Worm (Caenorhabditis elegans) whole organism, L1 larva: Measurements from ENCODE around the gene sulp-3.

Experiments used
- C04F5.9 ChIP-seq: sonication (generic microtip); optimal IDR thresholded peaks from 2 replicates; lab custom pipeline; 2016; ENCODE audit warnings: missing genetic modification characterization, missing compliant biosample characterization
- Y116A8C.19 ChIP-seq: sonication (generic microtip); optimal IDR thresholded peaks from 2 replicates; lab custom pipeline; 2016; ENCODE audit warnings: missing compliant biosample characterization, missing genetic modification characterization, borderline replicate concordance
- blmp-1 ChIP-seq: fragments of 150-350 bp; optimal IDR thresholded peaks from 2 replicates; lab custom pipeline; 2014; ENCODE audit warnings: missing biosample characterization, missing genetic modification characterization
- ceh-8 ChIP-seq: fragments of 200-800 bp; sonication (Bioruptor generic); optimal IDR thresholded peaks from 2 replicates; lab custom pipeline; 2018; ENCODE audit warnings: mild to moderate bottlenecking, missing genetic modification characterization, moderate library complexity, missing compliant biosample characterization
- ceh-88 ChIP-seq: fragments of 200-800 bp; sonication (Bioruptor generic); IDR thresholded peaks from 2 replicates; pipeline ENCODE4 v1.3.6; 2022; ENCODE audit warnings: missing genetic modification characterization, missing compliant biosample characterization
- ceh-90 ChIP-seq: sonication (generic microtip); optimal IDR thresholded peaks from 2 replicates; lab custom pipeline; 2016; ENCODE audit warnings: missing genetic modification characterization, missing compliant biosample characterization
- efl-1 ChIP-seq, 4 experiments: fragments of 150-350 bp; optimal IDR thresholded peaks in 3 of 4; peaks in 1 of 4; 1 replicate in 1 of 4; 2 replicates in 3 of 4; lab custom pipeline; 2014; ENCODE audit warnings: missing biosample characterization in 2 of 4, missing genetic modification characterization in 2 of 4, missing genetic modification reagents in 2 of 4
- efl-3 ChIP-seq: fragments of 200-800 bp; sonication (Bioruptor generic); optimal IDR thresholded peaks from 2 replicates; lab custom pipeline; 2018; ENCODE audit warnings: mild to moderate bottlenecking, missing genetic modification characterization, missing compliant biosample characterization
- egl-27 ChIP-seq, 2 experiments: fragments of 150-350 bp in 1 of 2; sonication (generic microtip); optimal IDR thresholded peaks; 3 replicates each; lab custom pipeline; 2017 to 2018; ENCODE audit warnings: missing biosample characterization in 2 of 2, missing genetic modification characterization in 2 of 2, missing genetic modification reagents in 2 of 2
- elt-2 ChIP-seq: sonication (generic microtip); optimal IDR thresholded peaks from 2 replicates; lab custom pipeline; 2016; ENCODE audit warnings: missing genetic modification characterization, mild to moderate bottlenecking, inconsistent platforms, missing compliant biosample characterization, missing genetic modification reagents
- ets-5 ChIP-seq: fragments of 200-800 bp; sonication (Bioruptor generic); IDR thresholded peaks from 2 replicates; pipeline ENCODE4 v1.3.6; 2022; ENCODE audit warnings: missing genetic modification characterization, missing compliant biosample characterization
- fkh-10 ChIP-seq: sonication (generic microtip); optimal IDR thresholded peaks from 2 replicates; lab custom pipeline; 2017; ENCODE audit warnings: missing biosample characterization, missing genetic modification reagents, missing genetic modification characterization
- fkh-4 ChIP-seq: sonication (generic microtip); optimal IDR thresholded peaks from 2 replicates; lab custom pipeline; 2016; ENCODE audit warnings: missing compliant biosample characterization, missing genetic modification characterization, borderline replicate concordance
- fkh-8 ChIP-seq: sonication (generic microtip); optimal IDR thresholded peaks from 2 replicates; lab custom pipeline; 2016; ENCODE audit warnings: mild to moderate bottlenecking, missing genetic modification characterization, missing compliant biosample characterization
- grh-1 ChIP-seq: fragments of 200-800 bp; sonication (Bioruptor generic); IDR thresholded peaks from 2 replicates; pipeline ENCODE4 v1.3.6; 2022; ENCODE audit warnings: missing genetic modification reagents, missing genetic modification characterization, missing compliant biosample characterization
- hlh-4 ChIP-seq: sonication (generic microtip); optimal IDR thresholded peaks from 2 replicates; lab custom pipeline; 2016; ENCODE audit warnings: mild to moderate bottlenecking, missing genetic modification characterization, missing compliant biosample characterization
- hpl-2 ChIP-seq: fragments of 150-350 bp; optimal IDR thresholded peaks from 2 replicates; lab custom pipeline; 2014; ENCODE audit warnings: missing biosample characterization, missing genetic modification reagents, missing genetic modification characterization
- irx-1 ChIP-seq: sonication (generic microtip); optimal IDR thresholded peaks from 2 replicates; lab custom pipeline; 2016; ENCODE audit warnings: missing genetic modification characterization, missing compliant biosample characterization
- lin-14 ChIP-seq: fragments of 200-800 bp; sonication (Bioruptor generic); optimal IDR thresholded peaks from 2 replicates; lab custom pipeline; 2018; ENCODE audit warnings: mild to moderate bottlenecking, missing genetic modification characterization, moderate library complexity, missing compliant biosample characterization
- lin-35 ChIP-seq, 2 experiments: fragments of 150-350 bp; optimal IDR thresholded peaks; 2 replicates each; lab custom pipeline; 2014; ENCODE audit warnings: missing biosample characterization in 2 of 2, missing genetic modification characterization in 2 of 2, missing genetic modification reagents in 2 of 2
- nhr-12 ChIP-seq: sonication (generic microtip); optimal IDR thresholded peaks from 2 replicates; lab custom pipeline; 2017; ENCODE audit warnings: missing biosample characterization, missing genetic modification characterization
- nhr-19 ChIP-seq: fragments of 200-800 bp; sonication (Bioruptor generic); conservative IDR thresholded peaks from 2 replicates; pipeline ENCODE4 v1.3.6; 2022; ENCODE audit warnings: missing genetic modification characterization, missing compliant biosample characterization
- nhr-20 ChIP-seq: sonication (generic microtip); optimal IDR thresholded peaks from 2 replicates; lab custom pipeline; 2016; ENCODE audit warnings: mild to moderate bottlenecking, missing genetic modification characterization, missing compliant biosample characterization
- nhr-237 ChIP-seq: fragments of 150-350 bp; optimal IDR thresholded peaks from 2 replicates; lab custom pipeline; 2014; ENCODE audit warnings: missing biosample characterization, missing genetic modification characterization
- nhr-47 ChIP-seq: sonication (generic microtip); optimal IDR thresholded peaks from 2 replicates; lab custom pipeline; 2016; ENCODE audit warnings: mild to moderate bottlenecking, missing genetic modification characterization, moderate library complexity, missing compliant biosample characterization
- nhr-71 ChIP-seq: sonication (generic microtip); optimal IDR thresholded peaks from 2 replicates; lab custom pipeline; 2016; ENCODE audit warnings: mild to moderate bottlenecking, missing genetic modification characterization, moderate library complexity, missing compliant biosample characterization
- nhr-84 ChIP-seq: sonication (generic microtip); optimal IDR thresholded peaks from 2 replicates; lab custom pipeline; 2017; ENCODE audit warnings: missing biosample characterization, missing genetic modification characterization
- nhr-85 ChIP-seq: sonication (generic microtip); peaks from one replicate; lab custom pipeline; 2016; ENCODE audit warnings: missing genetic modification characterization, inconsistent platforms, missing compliant biosample characterization
- pqm-1 ChIP-seq: sonication (generic microtip); optimal IDR thresholded peaks from 3 replicates; lab custom pipeline; 2017; ENCODE audit warnings: missing biosample characterization, missing genetic modification characterization
- rnt-1 ChIP-seq: sonication (generic microtip); optimal IDR thresholded peaks from 2 replicates; lab custom pipeline; 2016; ENCODE audit warnings: mild to moderate bottlenecking, missing genetic modification characterization, moderate library complexity, missing compliant biosample characterization
- skn-1 ChIP-seq: fragments of 150-350 bp; optimal IDR thresholded peaks from 2 replicates; lab custom pipeline; 2014; ENCODE audit warnings: missing biosample characterization, missing genetic modification characterization
- snpc-4 ChIP-seq: fragments of 150-350 bp; optimal IDR thresholded peaks from 2 replicates; lab custom pipeline; 2014; ENCODE audit warnings: missing biosample characterization, missing genetic modification characterization
- snu-23 ChIP-seq: sonication (generic microtip); optimal IDR thresholded peaks from 2 replicates; lab custom pipeline; 2016; ENCODE audit warnings: missing genetic modification characterization, missing compliant biosample characterization
- swsn-7 ChIP-seq: sonication (generic microtip); optimal IDR thresholded peaks from 2 replicates; lab custom pipeline; 2016; ENCODE audit warnings: missing genetic modification characterization, missing compliant biosample characterization
- unc-62 ChIP-seq: fragments of 150-350 bp; optimal IDR thresholded peaks from 2 replicates; lab custom pipeline; 2014; ENCODE audit warnings: missing biosample characterization, missing genetic modification reagents, missing genetic modification characterization
- unc-98 ChIP-seq: fragments of 200-800 bp; sonication (Bioruptor generic); IDR thresholded peaks from 2 replicates; pipeline ENCODE4 v1.3.6; 2022; ENCODE audit warnings: missing genetic modification characterization, missing compliant biosample characterization
- vab-15 ChIP-seq: sonication (generic microtip); optimal IDR thresholded peaks from 2 replicates; lab custom pipeline; 2017; ENCODE audit warnings: missing genotype, mild to moderate bottlenecking, missing genetic modification characterization, missing compliant biosample characterization
- zip-4 ChIP-seq: fragments of 200-800 bp; sonication (Bioruptor generic); optimal IDR thresholded peaks from 2 replicates; lab custom pipeline; 2018; ENCODE audit warnings: mild to moderate bottlenecking, missing genetic modification characterization, moderate library complexity, missing compliant biosample characterization
- ztf-11 ChIP-seq, 2 experiments: sonication (generic microtip); optimal IDR thresholded peaks; 2 replicates each; lab custom pipeline; 2016 to 2017; ENCODE audit warnings: missing genetic modification characterization in 2 of 2, missing biosample characterization in 1 of 2, missing compliant biosample characterization in 1 of 2

sulp-3 gene

ce11 chrX:8455590-8456166 lies 47.5 kb upstream of the sulp-3 start, which contains the start of gene dpy-6 (continued):
- no peak for TF ChIP-seq efl-1 (optimal IDR thresholded peaks at IDR 0.05; lab: Kevin White, UChicago)
- peak in 1 of 2 experiments; percentile 57 for TF ChIP-seq efl-1 (GFP tag; optimal IDR thresholded peaks at IDR 0.05 in 1 of 2; lab: Kevin White, UChicago)
- TF ChIP-seq nhr-85: peak; percentile 79
- TF ChIP-seq lin-35 (GFP tag; optimal IDR thresholded peaks at IDR 0.05; lab: Kevin White, UChicago): no peak

- TF ChIP-seq grh-1 (GFP tag; lab: Robert Waterston, UW) (no peak), skn-1 (no peak), snpc-4 (tag; lab: Kevin White, UChicago) (no peak), nhr-237 (no peak), nhr-19 (GFP tag; lab: Robert Waterston, UW) (no peak), ceh-8 (GFP tag; lab: Kevin White, UChicago) (no peak), fkh-4 (no peak), efl-3 (GFP tag; lab: Kevin White, UChicago) (no peak), ceh-88 (GFP tag; lab: Robert Waterston, UW) (no peak), nhr-85 (no peak), pqm-1 (tag; lab: Kevin White, UChicago) (no peak), nhr-47 (tag; lab: Kevin White, UChicago) (no peak), Y116A8C.19 (tag; lab: Kevin White, UChicago) (no peak)
- TF ChIP-seq, all 84 proteins: peak for 0
These were observed 37.9 kb upstream of the sulp-3 start, which contains the start of gene F16F9.1 for ce11 chrX:8446108-8446507. Gene F16F9.1 (plus strand): TSS chrX:8446408.

- TF ChIP-seq blmp-1 (tag; lab: Kevin White, UChicago): peak; percentile 52
- TF ChIP-seq ceh-8 (GFP tag; lab: Kevin White, UChicago): peak; percentile 8
- TF ChIP-seq nhr-20: no peak
- TF ChIP-seq, all 84 proteins: peak for 2
These were observed 36.8 kb upstream of the sulp-3 start for ce11 chrX:8444922-8445321.

DNA sequence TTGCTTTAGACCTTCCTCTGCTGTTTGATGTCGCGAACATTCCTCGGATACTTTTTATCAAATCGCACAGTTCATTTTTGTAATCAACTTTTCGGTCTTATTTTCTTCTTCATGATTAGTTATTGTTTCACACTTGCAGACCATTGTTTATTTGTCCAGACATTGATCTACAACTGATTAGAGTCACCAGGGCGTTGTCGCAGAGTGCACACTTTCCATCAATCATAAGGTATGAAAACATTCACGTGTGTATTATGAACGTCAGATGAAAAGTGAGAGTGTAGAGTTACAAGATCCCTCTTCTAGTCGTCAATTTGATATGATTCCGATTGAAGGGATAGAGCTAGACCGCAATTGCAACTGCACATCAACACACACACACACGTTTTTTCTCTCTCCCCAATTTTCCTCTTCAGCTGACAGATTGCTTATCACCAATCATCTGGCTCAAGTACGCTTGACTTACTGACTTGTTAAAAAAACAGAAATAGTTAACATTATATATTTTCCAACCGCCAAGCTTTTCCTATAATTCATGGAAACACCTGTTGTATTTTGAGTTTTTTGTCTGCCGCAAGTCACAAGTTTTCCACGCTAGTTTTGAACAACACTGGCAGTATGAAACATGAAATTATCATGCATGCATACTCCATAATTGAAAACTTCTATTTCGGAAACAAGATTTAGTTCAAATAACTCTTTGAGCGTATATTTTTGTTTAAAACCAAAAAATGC lies 32.0 kb upstream of the sulp-3 start:
- TF ChIP-seq zip-4 (no peak), hpl-2 (GFP tag; lab: Kevin White, UChicago) (no peak), fkh-10 (no peak), Y116A8C.19 (tag; lab: Kevin White, UChicago) (no peak), nhr-20 (no peak), nhr-12 (tag; lab: Kevin White, UChicago) (no peak), nhr-84 (tag; lab: Kevin White, UChicago) (no peak), ceh-88 (GFP tag; lab: Robert Waterston, UW) (no peak), rnt-1 (tag; lab: Kevin White, UChicago) (no peak), hlh-4 (tag; lab: Kevin White, UChicago) (peak; percentile 67), swsn-7 (tag; lab: Kevin White, UChicago) (no peak), ceh-8 (GFP tag; lab: Kevin White, UChicago) (no peak), unc-98 (GFP tag; lab: Robert Waterston, UW) (no peak), nhr-71 (tag; lab: Kevin White, UChicago) (peak; percentile 55), skn-1 (no peak), snu-23 (no peak), C04F5.9 (tag; lab: Kevin White, UChicago) (no peak), vab-15 (tag; lab: Kevin White, UChicago) (no peak), ztf-11 (tag; optimal IDR thresholded peaks at IDR 0.05; lab: Kevin White, UChicago) (no peak), irx-1 (tag; lab: Kevin White, UChicago) (no peak), egl-27 (tag; optimal IDR thresholded peaks at IDR 0.05; lab: Kevin White, UChicago) (no peak), nhr-19 (GFP tag; lab: Robert Waterston, UW) (no peak), lin-35 (GFP tag; optimal IDR thresholded peaks at IDR 0.05; lab: Kevin White, UChicago) (no peak), unc-62 (GFP tag; lab: Kevin White, UChicago) (no peak), fkh-8 (tag; lab: Kevin White, UChicago) (peak; percentile 59), nhr-47 (tag; lab: Kevin White, UChicago) (peak; percentile 43), elt-2 (tag; lab: Kevin White, UChicago) (peak; percentile 58), ceh-90 (no peak), lin-14 (peak; percentile 44), efl-1 (optimal IDR thresholded peaks at IDR 0.05; lab: Kevin White, UChicago) (no peak), efl-1 (GFP tag; optimal IDR thresholded peaks at IDR 0.05 in 1 of 2; lab: Kevin White, UChicago) (no peak), ets-5 (no peak)
- TF ChIP-seq, all 84 proteins: peak for 6
